Fruit fly (Drosophila melanogaster): ENCODE results near the gene CG31373.

The CG31373 gene

dm6 chr3R:10680825-10681681 is 28.1 kb downstream of the CG31373 start, which contains the start of gene Phyhd1 (continued):
- TF ChIP-seq NC2β (GFP tag; optimal IDR thresholded peaks at IDR 0.05) (peak; percentile 94), ewg (GFP tag; optimal IDR thresholded peaks at IDR 0.05) (peak; percentile 87), CG11695 (GFP tag; IDR thresholded peaks at IDR 0.05) (peak; percentile 95), CG9797 (GFP tag; optimal IDR thresholded peaks at IDR 0.05) (peak; percentile 21), Med (GFP tag) (peak; percentile 100), kay (GFP tag; optimal IDR thresholded peaks at IDR 0.05) (peak; percentile 95), CG10543 (GFP tag; optimal IDR thresholded peaks at IDR 0.05) (peak; percentile 85), MTF-1 (GFP tag; optimal IDR thresholded peaks at IDR 0.05; ENCODE audit: borderline replicate concordance) (peak; percentile 81), ro (GFP tag; IDR thresholded peaks at IDR 0.05) (peak; percentile 75), tna (GFP tag; IDR thresholded peaks at IDR 0.05; ENCODE audit: partially characterized antibody) (no peak; the same call in 1 of the 2 replicates), CG4820 (GFP tag; optimal IDR thresholded peaks at IDR 0.05) (peak; percentile 94), TFAM (GFP tag; optimal IDR thresholded peaks at IDR 0.05) (peak; percentile 87), bab2 (GFP tag; optimal IDR thresholded peaks at IDR 0.05) (peak; percentile 97), CG33213 (GFP tag; optimal IDR thresholded peaks at IDR 0.05) (peak; percentile 96), en (GFP tag; optimal IDR thresholded peaks at IDR 0.05) (peak; percentile 79), HmgZ (tag; optimal IDR thresholded peaks at IDR 0.05) (peak; percentile 96), CG17385 (GFP tag; optimal IDR thresholded peaks at IDR 0.05) (peak; percentile 89), CG11085 (GFP tag; IDR thresholded peaks at IDR 0.05) (peak; percentile 82), Xbp1 (GFP tag; optimal IDR thresholded peaks at IDR 0.05) (peak; percentile 96), CG2199 (GFP tag; IDR thresholded peaks at IDR 0.05) (peak; percentile 95), CG30431 (GFP tag; optimal IDR thresholded peaks at IDR 0.05) (peak; percentile 87), B-H1 (GFP tag; IDR thresholded peaks at IDR 0.05) (peak; percentile 88), Gug (GFP tag; IDR thresholded peaks at IDR 0.05) (peak; percentile 91), CG18476 (GFP tag; optimal IDR thresholded peaks at IDR 0.05) (peak; percentile 95), CG17829 (tag; optimal IDR thresholded peaks at IDR 0.05) (peak; percentile 91), CG17612 (GFP tag; IDR thresholded peaks at IDR 0.05) (peak; percentile 76), CG6765 (GFP tag; optimal IDR thresholded peaks at IDR 0.05) (peak; percentile 79), lilli (GFP tag; optimal IDR thresholded peaks at IDR 0.05) (peak; percentile 96), ash1 (GFP tag; optimal IDR thresholded peaks at IDR 0.05) (peak; percentile 8), nom (GFP tag; optimal IDR thresholded peaks at IDR 0.05) (no peak), wek (GFP tag; optimal IDR thresholded peaks at IDR 0.05) (peak; percentile 81), CG7745 (tag; optimal IDR thresholded peaks at IDR 0.05) (peak; percentile 34), abd-A (tag; optimal IDR thresholded peaks at IDR 0.05) (peak; percentile 45), CG8478 (optimal IDR thresholded peaks at IDR 0.05) (no peak), CG9932 (GFP tag; IDR thresholded peaks at IDR 0.05) (peak; percentile 87), kah (GFP tag; optimal IDR thresholded peaks at IDR 0.05) (peak; percentile 63), fru (optimal IDR thresholded peaks at IDR 0.05) (no peak), her (GFP tag; optimal IDR thresholded peaks at IDR 0.05) (peak; percentile 95), CG31365 (tag; optimal IDR thresholded peaks at IDR 0.05) (peak; percentile 81), onecut (GFP tag; IDR thresholded peaks at IDR 0.05) (peak; percentile 90), Rfx (GFP tag; IDR thresholded peaks at IDR 0.05) (peak; percentile 96), Max (GFP tag; optimal IDR thresholded peaks at IDR 0.05) (peak; percentile 97), sna (GFP tag; IDR thresholded peaks at IDR 0.05; ENCODE audit: partially characterized antibody) (no peak), CG13624 (GFP tag; optimal IDR thresholded peaks at IDR 0.05) (peak; percentile 96), h (optimal IDR thresholded peaks at IDR 0.05) (no peak), CG1024 (GFP tag; IDR thresholded peaks at IDR 0.05) (peak; percentile 87), CG7839 (tag; optimal IDR thresholded peaks at IDR 0.05) (peak; percentile 97), CG30403 (GFP tag; optimal IDR thresholded peaks at IDR 0.05) (peak; percentile 98), MESR4 (GFP tag; optimal IDR thresholded peaks at IDR 0.05) (peak; percentile 48), CG4854 (GFP tag; optimal IDR thresholded peaks at IDR 0.05) (peak; percentile 94)

Measured in whole organism, embryonic.